Fruit fly (Drosophila melanogaster) whole organism, prepupa: ENCODE data around the gene CG33301.
A peak's percentile ranks its signal among the peaks of the same experiment; 100 is the strongest.

Experiments
- Blimp-1 ChIP-seq: fragments of 200-800 bp; sonication (Bioruptor generic); optimal IDR thresholded peaks from 3 replicates; lab custom pipeline; 2017; ENCODE audit warnings: missing biosample characterization, missing genetic modification characterization, mild to moderate bottlenecking, moderate library complexity, missing genetic modification reagents
- CG10669 ChIP-seq: fragments of 200-800 bp; sonication (Bioruptor generic); optimal IDR thresholded peaks from 3 replicates; lab custom pipeline; 2018; ENCODE audit warnings: missing biosample characterization, mild to moderate bottlenecking, missing genetic modification characterization, moderate library complexity
- CG11294 ChIP-seq: fragments of 200-800 bp; sonication (Bioruptor generic); IDR thresholded peaks from 2 replicates; pipeline ENCODE4 v1.3.6; 2022; ENCODE audit warnings: missing biosample characterization, missing genetic modification characterization
- CG11762 ChIP-seq: fragments of 200-800 bp; sonication (Bioruptor generic); optimal IDR thresholded peaks from 3 replicates; lab custom pipeline; 2016; ENCODE audit warnings: missing biosample characterization, missing genetic modification characterization; ENCODE audit not compliant: insufficient read depth
- CG3032 ChIP-seq: fragments of 200-800 bp; optimal IDR thresholded peaks from 2 replicates; lab custom pipeline; 2019; ENCODE audit warnings: missing biosample characterization, mild to moderate bottlenecking, missing genetic modification characterization, moderate library complexity
- CG31627 ChIP-seq: fragments of 200-800 bp; sonication (Bioruptor generic); optimal IDR thresholded peaks from 3 replicates; lab custom pipeline; 2016; ENCODE audit warnings: missing biosample characterization, missing genetic modification characterization
- CG32006 ChIP-seq: fragments of 200-800 bp; sonication (Bioruptor generic); optimal IDR thresholded peaks from 3 replicates; lab custom pipeline; 2017; ENCODE audit warnings: missing biosample characterization, mild to moderate bottlenecking, missing genetic modification characterization
- CG34406 ChIP-seq: fragments of 200-800 bp; sonication (Bioruptor generic); optimal IDR thresholded peaks from 3 replicates; lab custom pipeline; 2016; ENCODE audit warnings: missing biosample characterization, missing genetic modification characterization
- CG6276 ChIP-seq: fragments of 200-800 bp; sonication (Bioruptor generic); optimal IDR thresholded peaks from 2 replicates; lab custom pipeline; 2017; ENCODE audit warnings: missing biosample characterization, mild to moderate bottlenecking, missing genetic modification characterization
- CG6808 ChIP-seq: fragments of 200-800 bp; sonication (Bioruptor generic); optimal IDR thresholded peaks from 3 replicates; lab custom pipeline; 2017; ENCODE audit warnings: missing biosample characterization, missing genetic modification characterization, mild to moderate bottlenecking, moderate library complexity, missing genetic modification reagents
- CG6854 ChIP-seq: fragments of 200-800 bp; sonication (Bioruptor generic); optimal IDR thresholded peaks from 2 replicates; lab custom pipeline; 2017; ENCODE audit warnings: missing biosample characterization, mild to moderate bottlenecking, missing genetic modification characterization
- CG7368 ChIP-seq: fragments of 200-800 bp; sonication (Bioruptor generic); optimal IDR thresholded peaks from 3 replicates; lab custom pipeline; 2016; ENCODE audit warnings: missing biosample characterization, missing genetic modification characterization
- Ets21C ChIP-seq: fragments of 200-800 bp; sonication (Bioruptor generic); optimal IDR thresholded peaks from 3 replicates; lab custom pipeline; 2016; ENCODE audit warnings: missing biosample characterization, missing genetic modification characterization
- Hr38 ChIP-seq: sonication (Bioruptor generic); optimal IDR thresholded peaks from 2 replicates; lab custom pipeline; 2016; ENCODE audit warnings: missing biosample characterization, missing genetic modification characterization
- Hr39 ChIP-seq: fragments of 200-800 bp; sonication (Bioruptor generic); optimal IDR thresholded peaks from 2 replicates; lab custom pipeline; 2016; ENCODE audit warnings: missing biosample characterization, missing genetic modification characterization
- Hr4 ChIP-seq: fragments of 200-800 bp; sonication (Bioruptor generic); optimal IDR thresholded peaks from 3 replicates; lab custom pipeline; 2016; ENCODE audit warnings: missing biosample characterization, missing genetic modification characterization
- Lpt ChIP-seq: fragments of 200-800 bp; sonication (Bioruptor generic); optimal IDR thresholded peaks from 3 replicates; lab custom pipeline; 2016; ENCODE audit warnings: missing biosample characterization, missing genetic modification characterization
- Sox14 ChIP-seq: fragments of 200-800 bp; sonication (Bioruptor generic); optimal IDR thresholded peaks from 3 replicates; lab custom pipeline; 2016; ENCODE audit warnings: missing biosample characterization, missing genetic modification characterization
- Sox15 ChIP-seq: fragments of 200-800 bp; sonication (Bioruptor generic); optimal IDR thresholded peaks from 3 replicates; lab custom pipeline; 2016; ENCODE audit warnings: missing biosample characterization, missing genetic modification characterization
- achi ChIP-seq: fragments of 200-800 bp; sonication (Bioruptor generic); optimal IDR thresholded peaks from 3 replicates; lab custom pipeline; 2016; ENCODE audit warnings: missing biosample characterization, missing genetic modification characterization
- acj6 ChIP-seq: fragments of 200-800 bp; sonication (Bioruptor generic); optimal IDR thresholded peaks from 3 replicates; lab custom pipeline; 2016; ENCODE audit warnings: missing biosample characterization, missing genetic modification characterization
- cyc ChIP-seq: fragments of 200-800 bp; sonication (Bioruptor generic); optimal IDR thresholded peaks from 3 replicates; lab custom pipeline; 2016; ENCODE audit warnings: missing biosample characterization, missing genetic modification characterization
- dsx ChIP-seq: fragments of 200-800 bp; optimal IDR thresholded peaks from 3 replicates; lab custom pipeline; 2019; ENCODE audit warnings: missing biosample characterization, mild to moderate bottlenecking, missing genetic modification characterization, moderate library complexity; ENCODE audit not compliant: poor library complexity, severe bottlenecking
- eg ChIP-seq: fragments of 200-800 bp; sonication (Bioruptor generic); IDR thresholded peaks from 3 replicates; pipeline ENCODE4 v1.3.6; 2022; ENCODE audit warnings: missing biosample characterization, missing genetic modification characterization
- fd59A ChIP-seq: fragments of 200-800 bp; sonication (Bioruptor generic); optimal IDR thresholded peaks from 2 replicates; lab custom pipeline; 2017; ENCODE audit warnings: missing biosample characterization, mild to moderate bottlenecking, missing genetic modification characterization, missing genetic modification reagents
- fkh ChIP-seq: fragments of 200-800 bp; sonication (Bioruptor generic); optimal IDR thresholded peaks from 3 replicates; lab custom pipeline; 2017; ENCODE audit warnings: missing biosample characterization, mild to moderate bottlenecking, missing genetic modification characterization, moderate library complexity
- lz ChIP-seq: fragments of 200-800 bp; sonication (Bioruptor generic); optimal IDR thresholded peaks from 3 replicates; lab custom pipeline; 2016; ENCODE audit warnings: missing biosample characterization, missing genetic modification characterization
- svp ChIP-seq: fragments of 200-800 bp; sonication (Bioruptor generic); peaks from one replicate; lab custom pipeline; 2016; ENCODE audit warnings: missing biosample characterization, missing genetic modification characterization
- topi ChIP-seq: fragments of 200-800 bp; sonication (Bioruptor generic); optimal IDR thresholded peaks from 3 replicates; lab custom pipeline; 2016; ENCODE audit warnings: missing biosample characterization, missing genetic modification characterization

Gene CG33301

dm6 chr2L:10057236-10057635 is 7.9 kb downstream of the CG33301 start (continued):
- TF ChIP-seq dsx (GFP tag; lab: Kevin White, UChicago) (peak; percentile 91), CG10669 (GFP tag; lab: Kevin White, UChicago) (peak; percentile 97), fkh (GFP tag; lab: Kevin White, UChicago) (no peak), CG11294 (GFP tag; lab: Robert Waterston, UW) (peak; percentile 90), Blimp-1 (GFP tag; lab: Kevin White, UChicago) (peak; percentile 94), CG11762 (GFP tag; lab: Kevin White, UChicago) (peak; percentile 89), Hr38 (GFP tag; lab: Kevin White, UChicago) (peak; percentile 20)

- TF ChIP-seq lz (GFP tag; lab: Kevin White, UChicago) = no peak
- TF ChIP-seq CG32006 (GFP tag; lab: Kevin White, UChicago) = no peak
These were observed 11.1 kb downstream of the CG33301 start, which contains the start of gene Spn31A for dm6 chr2L:10060516-10060915. TSS of gene Spn31A (plus strand) at chr2L:10060816.

dm6 chr2L:10061276-10061675 is 11.9 kb downstream of the CG33301 start:
- TF ChIP-seq CG32006 (GFP tag; lab: Kevin White, UChicago) = peak; percentile 14
- no peak for TF ChIP-seq CG31627 (GFP tag; lab: Kevin White, UChicago)
- TF ChIP-seq Hr4 (GFP tag; lab: Kevin White, UChicago) = peak; percentile 6
- TF ChIP-seq dsx (GFP tag; lab: Kevin White, UChicago) = no peak
- no peak for TF ChIP-seq Lpt
- TF ChIP-seq CG3032 (tag; lab: Kevin White, UChicago) = no peak
- TF ChIP-seq cyc = no peak
- no peak for TF ChIP-seq Hr38 (GFP tag; lab: Kevin White, UChicago)
- TF ChIP-seq CG6854 (GFP tag; lab: Kevin White, UChicago) = no peak
- 0 out of 3 replicates have a peak, but pooled peaks have one; percentile 37 for TF ChIP-seq eg (GFP tag; lab: Robert Waterston, UW)
- TF ChIP-seq svp (GFP tag; lab: Kevin White, UChicago) = peak; percentile 23

- TF ChIP-seq CG3032 (tag; lab: Kevin White, UChicago) = no peak
- no peak for TF ChIP-seq lz (GFP tag; lab: Kevin White, UChicago)
- no peak for TF ChIP-seq fkh (GFP tag; lab: Kevin White, UChicago)
- no peak for TF ChIP-seq CG34406 (GFP tag; lab: Kevin White, UChicago)
- TF ChIP-seq Hr38 (GFP tag; lab: Kevin White, UChicago) = no peak
- TF ChIP-seq topi (GFP tag; lab: Kevin White, UChicago) = no peak
- TF ChIP-seq acj6 (GFP tag; lab: Kevin White, UChicago) = no peak
These were observed 15.4 kb downstream of the CG33301 start for dm6 chr2L:10064754-10065153.

dm6 chr2L:10092289-10092688 is 42.9 kb downstream of the CG33301 start, which contains the start of gene CG13133:
TSS of gene CG13133 (minus strand) at chr2L:10092389.
- TF ChIP-seq fd59A (GFP tag; lab: Kevin White, UChicago) (no peak), CG31627 (GFP tag; lab: Kevin White, UChicago) (no peak), CG11294 (GFP tag; lab: Robert Waterston, UW) (no peak), Hr39 (GFP tag; lab: Kevin White, UChicago) (no peak), achi (GFP tag; lab: Kevin White, UChicago) (no peak), CG7368 (GFP tag; lab: Kevin White, UChicago) (no peak), Ets21C (GFP tag; lab: Kevin White, UChicago) (no peak), Sox15 (GFP tag; lab: Kevin White, UChicago) (no peak)

- no peak for TF ChIP-seq fkh (GFP tag; lab: Kevin White, UChicago)
- no peak for TF ChIP-seq CG6276 (GFP tag; lab: Kevin White, UChicago)
- TF ChIP-seq Sox14 = no peak
- no peak for TF ChIP-seq Sox15 (GFP tag; lab: Kevin White, UChicago)
- no peak for TF ChIP-seq fd59A (GFP tag; lab: Kevin White, UChicago)
- TF ChIP-seq CG34406 (GFP tag; lab: Kevin White, UChicago) = no peak
- no peak for TF ChIP-seq achi (GFP tag; lab: Kevin White, UChicago)
- TF ChIP-seq CG11294 (GFP tag; lab: Robert Waterston, UW) = no peak
- TF ChIP-seq CG6808 (GFP tag; lab: Kevin White, UChicago) = no peak
- TF ChIP-seq Hr38 (GFP tag; lab: Kevin White, UChicago) = no peak
These were observed 44.4 kb downstream of the CG33301 start, which contains the start of gene CG34109 for dm6 chr2L:10093788-10094187. TSS of gene CG34109 (plus strand) at chr2L:10094088.
